ENCODE assay signal across 2 fruit fly cellular contexts in the genomic region with DNA sequence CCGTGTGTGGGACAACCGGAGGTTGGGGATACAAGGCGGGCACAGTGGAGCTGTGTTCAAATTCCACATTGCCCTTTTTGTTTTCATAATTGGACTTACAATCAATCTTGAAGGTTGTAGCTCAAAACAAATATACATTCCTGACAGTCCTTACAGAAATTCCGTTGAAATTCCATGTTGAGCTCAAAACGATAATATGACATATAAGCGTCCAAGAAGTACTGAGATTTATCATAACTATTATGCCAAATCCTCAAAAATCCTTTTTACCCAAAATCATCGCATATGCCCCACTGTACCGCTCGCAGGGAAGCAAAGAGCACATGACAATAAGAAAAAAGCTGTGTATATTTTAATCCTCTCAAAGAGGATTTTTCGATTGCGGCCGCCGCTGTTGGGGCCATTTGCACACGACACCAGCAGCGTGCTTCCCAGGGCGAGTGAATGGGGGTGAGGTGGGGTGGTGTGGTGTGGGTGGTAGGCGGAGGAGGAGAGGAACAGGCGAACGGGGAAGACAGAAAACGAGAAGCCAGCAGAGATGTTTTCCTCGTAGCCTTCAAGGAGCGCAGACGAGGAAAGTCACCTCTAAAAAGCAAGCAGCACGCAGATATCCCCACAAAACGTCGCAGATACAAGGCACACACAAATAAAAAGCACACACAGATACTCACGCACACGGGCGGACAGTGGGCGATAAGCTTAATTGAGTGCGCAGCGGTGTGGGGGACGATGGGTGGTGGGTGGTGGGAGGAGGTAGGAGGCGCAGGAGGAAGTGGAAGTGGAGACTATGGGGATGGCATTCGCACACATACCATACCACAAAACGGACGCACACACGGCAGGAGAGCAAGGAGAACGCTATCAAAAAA.
A peak's percentile ranks its signal among the peaks of the same experiment; 100 is the strongest.
TF ChIP-seq lines count a peak whose summit lies in the region.

No protein-coding gene starts in this region.

TF ChIP-seq in whole organism, embryonic, 481 proteins besides CTCF, POLR2A, EP300 and RAD21 (continued from another document and continues in another):
- TF ChIP-seq CG33557 (GFP tag; optimal IDR thresholded peaks at IDR 0.05; lab: Kevin White, UChicago): no peak
- TF ChIP-seq HLH54F (GFP tag; optimal IDR thresholded peaks at IDR 0.05; lab: Kevin White, UChicago): peak; percentile 66
- TF ChIP-seq CG4707 (GFP tag; optimal IDR thresholded peaks at IDR 0.05; lab: Kevin White, UChicago): peak; percentile 29
- TF ChIP-seq CG3838 (GFP tag; optimal IDR thresholded peaks at IDR 0.05; lab: Kevin White, UChicago): no peak
- no peak for TF ChIP-seq gsb (GFP tag; IDR thresholded peaks at IDR 0.05; lab: Robert Waterston, UW)
- TF ChIP-seq CG11093 (GFP tag; IDR thresholded peaks at IDR 0.05; lab: Robert Waterston, UW): no peak; the same call in 2 of the 3 replicates
- TF ChIP-seq CG18599 (GFP tag; optimal IDR thresholded peaks at IDR 0.05; lab: Kevin White, UChicago): peak; percentile 77
- no peak for TF ChIP-seq NC2β (GFP tag; optimal IDR thresholded peaks at IDR 0.05; lab: Kevin White, UChicago)
- TF ChIP-seq CG33213 (GFP tag; optimal IDR thresholded peaks at IDR 0.05; lab: Kevin White, UChicago): peak; percentile 50
- TF ChIP-seq abd-A (tag; optimal IDR thresholded peaks at IDR 0.05; lab: Kevin White, UChicago): peak; percentile 88
- peak; percentile 19 for TF ChIP-seq CG14710 (tag; optimal IDR thresholded peaks at IDR 0.05; lab: Kevin White, UChicago)
- TF ChIP-seq prd (optimal IDR thresholded peaks at IDR 0.05; lab: Kevin White, UChicago): no peak
- peak; percentile 74 for TF ChIP-seq prd (GFP tag; IDR thresholded peaks at IDR 0.05; lab: Robert Waterston, UW)
- TF ChIP-seq CG13296 (GFP tag; optimal IDR thresholded peaks at IDR 0.05; lab: Kevin White, UChicago): peak; percentile 53
- peak; percentile 58 for TF ChIP-seq CG18262 (tag; optimal IDR thresholded peaks at IDR 0.05; lab: Kevin White, UChicago)
- TF ChIP-seq CG2678 (tag; optimal IDR thresholded peaks at IDR 0.05; lab: Kevin White, UChicago): peak; percentile 78
- TF ChIP-seq amos (GFP tag; IDR thresholded peaks at IDR 0.05; lab: Robert Waterston, UW; ENCODE audit: partially characterized antibody): no peak
- no peak; the same call in 1 of the 2 replicates for TF ChIP-seq CG7372 (GFP tag; IDR thresholded peaks at IDR 0.05; lab: Robert Waterston, UW)
- 0 out of 2 replicates have a peak, but pooled peaks have one; percentile 42 for TF ChIP-seq Nf-YA (GFP tag; IDR thresholded peaks at IDR 0.05; lab: Robert Waterston, UW)
- no peak for TF ChIP-seq pzg (GFP tag; optimal IDR thresholded peaks at IDR 0.05; lab: Kevin White, UChicago)
- peak; percentile 36; the same call in 1 of the 2 replicates for TF ChIP-seq al (GFP tag; IDR thresholded peaks at IDR 0.05; lab: Robert Waterston, UW)
- TF ChIP-seq CG10274 (GFP tag; optimal IDR thresholded peaks at IDR 0.05; lab: Kevin White, UChicago): peak; percentile 39
- TF ChIP-seq CG30403 (GFP tag; optimal IDR thresholded peaks at IDR 0.05; lab: Kevin White, UChicago): peak; percentile 68
- TF ChIP-seq C15 (GFP tag; IDR thresholded peaks at IDR 0.05; lab: Robert Waterston, UW): no peak
- TF ChIP-seq CoRest (tag; optimal IDR thresholded peaks at IDR 0.05; lab: Kevin White, UChicago): peak; percentile 74
- TF ChIP-seq CG6175 (GFP tag; IDR thresholded peaks at IDR 0.05; lab: Robert Waterston, UW): no peak
- TF ChIP-seq Sry-β (GFP tag; optimal IDR thresholded peaks at IDR 0.05; lab: Kevin White, UChicago): no peak
- TF ChIP-seq usp (GFP tag; optimal IDR thresholded peaks at IDR 0.05; lab: Kevin White, UChicago): no peak
- TF ChIP-seq eyg (GFP tag; optimal IDR thresholded peaks at IDR 0.05; lab: Kevin White, UChicago): peak; percentile 18
- peak; percentile 54; the same call in 1 of the 2 replicates for TF ChIP-seq CG14014 (GFP tag; IDR thresholded peaks at IDR 0.05; lab: Robert Waterston, UW)
- TF ChIP-seq B-H2 (GFP tag; optimal IDR thresholded peaks at IDR 0.05; lab: Kevin White, UChicago): peak; percentile 22
- TF ChIP-seq Med (GFP tag; lab: Kevin White, UChicago): peak; percentile 94
- TF ChIP-seq dmrt99B (tag; optimal IDR thresholded peaks at IDR 0.05; lab: Kevin White, UChicago): peak; percentile 77
- peak; percentile 58 for TF ChIP-seq Mes4 (GFP tag; optimal IDR thresholded peaks at IDR 0.05; lab: Kevin White, UChicago)
- no peak for TF ChIP-seq Spps (tag; optimal IDR thresholded peaks at IDR 0.05; lab: Kevin White, UChicago)
- TF ChIP-seq CG2875 (GFP tag; optimal IDR thresholded peaks at IDR 0.05; lab: Kevin White, UChicago): peak; percentile 36
- peak; percentile 50 for TF ChIP-seq CG12391 (tag; optimal IDR thresholded peaks at IDR 0.05; lab: Kevin White, UChicago)
- TF ChIP-seq cas (GFP tag; IDR thresholded peaks at IDR 0.05; lab: Robert Waterston, UW): no peak
- TF ChIP-seq CG12104 (GFP tag; optimal IDR thresholded peaks at IDR 0.05; lab: Kevin White, UChicago): no peak
- peak; percentile 60 for TF ChIP-seq CG30431 (GFP tag; optimal IDR thresholded peaks at IDR 0.05; lab: Kevin White, UChicago)
- TF ChIP-seq pros (GFP tag; optimal IDR thresholded peaks at IDR 0.05; lab: Kevin White, UChicago): no peak
- TF ChIP-seq sqz (GFP tag; optimal IDR thresholded peaks at IDR 0.05; lab: Kevin White, UChicago): no peak
- TF ChIP-seq Dip2 (GFP tag; IDR thresholded peaks at IDR 0.05; lab: Robert Waterston, UW): no peak
- no peak for TF ChIP-seq crp (GFP tag; optimal IDR thresholded peaks at IDR 0.05; lab: Kevin White, UChicago)
- no peak for TF ChIP-seq kah (GFP tag; optimal IDR thresholded peaks at IDR 0.05; lab: Kevin White, UChicago)
- no peak for TF ChIP-seq CG4282 (GFP tag; optimal IDR thresholded peaks at IDR 0.05; lab: Kevin White, UChicago)
- peak; percentile 31 for TF ChIP-seq sug (tag; optimal IDR thresholded peaks at IDR 0.05; lab: Kevin White, UChicago)
- no peak for TF ChIP-seq gt (GFP tag; IDR thresholded peaks at IDR 0.05; lab: Robert Waterston, UW)
- TF ChIP-seq Hmr (GFP tag; optimal IDR thresholded peaks at IDR 0.05; lab: Kevin White, UChicago): peak; percentile 78
- TF ChIP-seq CG12071 (GFP tag; optimal IDR thresholded peaks at IDR 0.05; lab: Kevin White, UChicago): peak; percentile 47
- TF ChIP-seq Sin3A (optimal IDR thresholded peaks at IDR 0.05; lab: Kevin White, UChicago): no peak
- peak; percentile 61 for TF ChIP-seq Dip3 (GFP tag; optimal IDR thresholded peaks at IDR 0.05; lab: Kevin White, UChicago)
- TF ChIP-seq CG14050 (GFP tag; IDR thresholded peaks at IDR 0.05; lab: Robert Waterston, UW): peak; percentile 52; the same call in 1 of the 3 replicates
- TF ChIP-seq CG10431 (GFP tag; optimal IDR thresholded peaks at IDR 0.05; lab: Kevin White, UChicago): no peak
- 0 out of 2 replicates have a peak, but pooled peaks have one; percentile 25 for TF ChIP-seq CG5953 (GFP tag; IDR thresholded peaks at IDR 0.05; lab: Robert Waterston, UW)
- no peak for TF ChIP-seq CG8290 (GFP tag; optimal IDR thresholded peaks at IDR 0.05; lab: Kevin White, UChicago)
- peak in 1 of 2 experiments; percentile 51 for TF ChIP-seq CG8290 (tag; optimal IDR thresholded peaks at IDR 0.05; lab: Kevin White, UChicago)
- TF ChIP-seq stc (GFP tag; IDR thresholded peaks at IDR 0.05; lab: Robert Waterston, UW): peak; percentile 50; the same call in 1 of the 2 replicates
- no peak for TF ChIP-seq Dref (GFP tag; IDR thresholded peaks at IDR 0.05; lab: Robert Waterston, UW)
- peak; percentile 66 for TF ChIP-seq mam (GFP tag; optimal IDR thresholded peaks at IDR 0.05; lab: Kevin White, UChicago)
- no peak for TF ChIP-seq br (optimal IDR thresholded peaks at IDR 0.05; lab: Kevin White, UChicago)

TF ChIP-seq in whole organism, prepupa, 60 proteins besides CTCF, POLR2A, EP300 and RAD21 (continued from another document):
- TF ChIP-seq Eip78C (GFP tag; lab: Kevin White, UChicago) (peak; percentile 95), acj6 (GFP tag; optimal IDR thresholded peaks at IDR 0.05; lab: Kevin White, UChicago) (peak; percentile 87), CG31627 (GFP tag; optimal IDR thresholded peaks at IDR 0.05; lab: Kevin White, UChicago) (peak; percentile 88), dsx (GFP tag; optimal IDR thresholded peaks at IDR 0.05; lab: Kevin White, UChicago; ENCODE audit: poor library complexity, severe bottlenecking) (peak; percentile 76), CG8632 (GFP tag; optimal IDR thresholded peaks at IDR 0.05; lab: Kevin White, UChicago) (peak; percentile 79), Sox15 (GFP tag; optimal IDR thresholded peaks at IDR 0.05; lab: Kevin White, UChicago) (peak; percentile 81), CG16779 (tag; optimal IDR thresholded peaks at IDR 0.05; lab: Kevin White, UChicago) (peak; percentile 29), CG1621 (tag; optimal IDR thresholded peaks at IDR 0.05; lab: Kevin White, UChicago) (peak; percentile 79), cyc (GFP tag; optimal IDR thresholded peaks at IDR 0.05; lab: Kevin White, UChicago) (peak; percentile 84), CG6792 (GFP tag; optimal IDR thresholded peaks at IDR 0.05; lab: Kevin White, UChicago) (peak; percentile 81)
TF ChIP-seq in whole organism, prepupa: peak in this region for 56.
